Fruit fly (Drosophila melanogaster) whole organism, wandering third instar larva: ENCODE measurements around the gene CG14229.
A peak's percentile ranks its signal among the peaks of the same experiment; 100 is the strongest.

Experiments
- Abd-B ChIP-seq: fragments of >200 bp; optimal IDR thresholded peaks from 2 replicates; lab custom pipeline; 2017; ENCODE audit warnings: missing biosample characterization, missing genetic modification characterization
- CG32264 ChIP-seq: fragments of 200-800 bp; sonication (Bioruptor generic); optimal IDR thresholded peaks from 2 replicates; lab custom pipeline; 2016; ENCODE audit warnings: missing biosample characterization, missing genetic modification characterization
- CG9705 ChIP-seq: fragments of 200-800 bp; sonication (Bioruptor generic); optimal IDR thresholded peaks from 2 replicates; lab custom pipeline; 2018; ENCODE audit warnings: missing biosample characterization, mild to moderate bottlenecking, missing genetic modification characterization
- CrebA ChIP-seq: fragments of 200-800 bp; sonication (Bioruptor generic); optimal IDR thresholded peaks from 2 replicates; lab custom pipeline; 2016; ENCODE audit warnings: missing biosample characterization, mild to moderate bottlenecking, missing genetic modification characterization, borderline replicate concordance
- Dfd ChIP-seq: fragments of >200 bp; optimal IDR thresholded peaks from 2 replicates; lab custom pipeline; 2017; ENCODE audit warnings: missing biosample characterization, missing genetic modification characterization
- Dif ChIP-seq: fragments of 200-275, 200-300 bp; sonication (Bioruptor generic); optimal IDR thresholded peaks from 2 replicates; lab custom pipeline; 2018; ENCODE audit warnings: missing biosample characterization, missing genetic modification characterization; ENCODE audit not compliant: partially characterized antibody
- GATAd ChIP-seq: sonication (Bioruptor generic); optimal IDR thresholded peaks from 2 replicates; lab custom pipeline; 2016; ENCODE audit warnings: missing biosample characterization, missing genetic modification characterization
- HLH106 ChIP-seq: fragments of 200-800 bp; optimal IDR thresholded peaks from 3 replicates; lab custom pipeline; 2019; ENCODE audit warnings: missing biosample characterization, mild to moderate bottlenecking, missing genetic modification characterization, moderate library complexity
- Hnf4 ChIP-seq: fragments of 200-800 bp; sonication (Bioruptor generic); optimal IDR thresholded peaks from 2 replicates; lab custom pipeline; 2016; ENCODE audit warnings: missing biosample characterization, mild to moderate bottlenecking, missing genetic modification characterization
- Hr78 ChIP-seq: fragments of >200 bp; optimal IDR thresholded peaks from 2 replicates; lab custom pipeline; 2017; ENCODE audit warnings: missing biosample characterization, missing genetic modification characterization
- Hr83 ChIP-seq: fragments of 200-300 bp; sonication (Bioruptor generic); optimal IDR thresholded peaks from 2 replicates; lab custom pipeline; 2016; ENCODE audit warnings: missing biosample characterization, mild to moderate bottlenecking, missing genetic modification characterization, moderate library complexity; ENCODE audit not compliant: poor library complexity, severe bottlenecking
- Jra ChIP-seq: sonication (Bioruptor generic); optimal IDR thresholded peaks from 2 replicates; lab custom pipeline; 2016; ENCODE audit warnings: missing biosample characterization, missing genetic modification characterization
- Mio ChIP-seq: sonication (Bioruptor generic); optimal IDR thresholded peaks from 2 replicates; lab custom pipeline; 2016; ENCODE audit warnings: missing biosample characterization, missing genetic modification characterization
- Myc ChIP-seq: fragments of >200 bp; optimal IDR thresholded peaks from 2 replicates; lab custom pipeline; 2017
- N ChIP-seq: fragments of >200 bp; optimal IDR thresholded peaks from 2 replicates; lab custom pipeline; 2018; ENCODE audit warnings: missing biosample characterization, missing external identifiers, missing genetic modification characterization
- OdsH ChIP-seq: fragments of 200-800 bp; sonication (Bioruptor generic); optimal IDR thresholded peaks from 2 replicates; lab custom pipeline; 2016; ENCODE audit warnings: missing biosample characterization, mild to moderate bottlenecking, missing genetic modification characterization
- Rel ChIP-seq, 2 experiments: fragments of 200-800 bp; sonication (Bioruptor generic) in 1 of 2; optimal IDR thresholded peaks; 2 replicates in 1 of 2; 3 replicates in 1 of 2; lab custom pipeline; 2016 to 2019; ENCODE audit warnings: mild to moderate bottlenecking in 2 of 2, missing biosample characterization in 2 of 2, missing genetic modification characterization in 2 of 2, moderate library complexity in 1 of 2
- Sp1 ChIP-seq: fragments of 200-800 bp; sonication (Bioruptor generic); optimal IDR thresholded peaks from 3 replicates; lab custom pipeline; 2019; ENCODE audit warnings: missing biosample characterization, mild to moderate bottlenecking, missing genetic modification characterization, moderate library complexity
- Vsx2 ChIP-seq: fragments of 200-300, 225-300 bp; sonication (Bioruptor generic); optimal IDR thresholded peaks from 2 replicates; lab custom pipeline; 2018; ENCODE audit warnings: missing biosample characterization, missing genetic modification characterization; ENCODE audit not compliant: partially characterized antibody
- br ChIP-seq: fragments of 200-800 bp; sonication (Bioruptor generic); optimal IDR thresholded peaks from 2 replicates; lab custom pipeline; 2016; ENCODE audit warnings: missing biosample characterization, missing genetic modification characterization
- brk ChIP-seq: fragments of 200-800 bp; sonication (Bioruptor generic); optimal IDR thresholded peaks from 2 replicates; lab custom pipeline; 2016; ENCODE audit warnings: missing biosample characterization, mild to moderate bottlenecking, missing genetic modification characterization
- dl ChIP-seq, 2 experiments: fragments of 175-275, 200-275 bp in 1 of 2; fragments of 200-275 bp in 1 of 2; sonication (Bioruptor generic); optimal IDR thresholded peaks; lab custom pipeline; 2018; ENCODE audit warnings: mild to moderate bottlenecking in 2 of 2, missing biosample characterization in 2 of 2, missing genetic modification characterization in 2 of 2, moderate library complexity in 2 of 2; ENCODE audit not compliant: partially characterized antibody in 2 of 2, insufficient read depth in 1 of 2
- dmrt93B ChIP-seq: fragments of 200-800 bp; sonication (Bioruptor generic); optimal IDR thresholded peaks from 2 replicates; lab custom pipeline; 2018; ENCODE audit warnings: missing biosample characterization, mild to moderate bottlenecking, missing genetic modification characterization
- dsf ChIP-seq: sonication (Bioruptor generic); optimal IDR thresholded peaks from 2 replicates; lab custom pipeline; 2016; ENCODE audit warnings: missing biosample characterization, missing genetic modification characterization, borderline replicate concordance
- ey ChIP-seq: fragments of 200-800 bp; sonication (Bioruptor generic); optimal IDR thresholded peaks from 2 replicates; lab custom pipeline; 2016; ENCODE audit warnings: missing biosample characterization, missing genetic modification characterization
- foxo ChIP-seq, 2 experiments: fragments of 200-800 bp; sonication (Bioruptor generic); optimal IDR thresholded peaks; 2 replicates in 1 of 2; 3 replicates in 1 of 2; lab custom pipeline; 2016 to 2017; ENCODE audit warnings: missing biosample characterization in 2 of 2, missing genetic modification characterization in 2 of 2
- fru ChIP-seq: fragments of 200-800 bp; sonication (Bioruptor generic); optimal IDR thresholded peaks from 3 replicates; lab custom pipeline; 2016; ENCODE audit warnings: missing biosample characterization, mild to moderate bottlenecking, missing genetic modification characterization
- h ChIP-seq: fragments of 200-800 bp; sonication (Bioruptor generic); optimal IDR thresholded peaks from 3 replicates; lab custom pipeline; 2016; ENCODE audit warnings: missing biosample characterization, mild to moderate bottlenecking, missing genetic modification characterization
- jim ChIP-seq: fragments of 175-275, 200-325 bp; sonication (Bioruptor generic); optimal IDR thresholded peaks from 2 replicates; lab custom pipeline; 2016; ENCODE audit warnings: missing biosample characterization, mild to moderate bottlenecking, missing genetic modification characterization
- lola ChIP-seq: fragments of >200 bp; optimal IDR thresholded peaks from 2 replicates; lab custom pipeline; 2017; ENCODE audit warnings: missing biosample characterization, missing genetic modification characterization
- pan ChIP-seq: fragments of >200 bp; optimal IDR thresholded peaks from 2 replicates; lab custom pipeline; 2017
- psq ChIP-seq: fragments of 200-800 bp; sonication (Bioruptor generic); optimal IDR thresholded peaks from 3 replicates; lab custom pipeline; 2017; ENCODE audit warnings: missing biosample characterization, mild to moderate bottlenecking, missing genetic modification characterization, moderate library complexity
- rgr ChIP-seq: fragments of 200-800 bp; sonication (Bioruptor generic); optimal IDR thresholded peaks from 3 replicates; lab custom pipeline; 2016; ENCODE audit warnings: missing biosample characterization, mild to moderate bottlenecking, missing genetic modification characterization
- sage ChIP-seq: fragments of 200-800 bp; sonication (Bioruptor generic); optimal IDR thresholded peaks from 2 replicates; lab custom pipeline; 2016; ENCODE audit warnings: missing biosample characterization, mild to moderate bottlenecking, missing genetic modification characterization
- sv ChIP-seq: fragments of 200-800 bp; sonication (Bioruptor generic); optimal IDR thresholded peaks from 3 replicates; lab custom pipeline; 2016; ENCODE audit warnings: missing biosample characterization, missing genetic modification characterization
- tai ChIP-seq: sonication (Bioruptor generic); optimal IDR thresholded peaks from 2 replicates; lab custom pipeline; 2016; ENCODE audit warnings: missing biosample characterization, missing genetic modification characterization
- usp ChIP-seq: fragments of >200 bp; optimal IDR thresholded peaks from 2 replicates; lab custom pipeline; 2017; ENCODE audit warnings: missing biosample characterization, missing genetic modification characterization
- woc ChIP-seq: sonication (Bioruptor generic); optimal IDR thresholded peaks from 2 replicates; lab custom pipeline; 2016; ENCODE audit warnings: missing biosample characterization, mild to moderate bottlenecking, missing genetic modification characterization

Gene CG14229

dm6 chrX:19663196-19663858 is 31.7 kb downstream of the CG14229 start:
- no peak for TF ChIP-seq sage (GFP tag; lab: Kevin White, UChicago)
- TF ChIP-seq Vsx2: no peak
- peak; percentile 37 for TF ChIP-seq psq
- peak; percentile 16 for TF ChIP-seq OdsH
- no peak for TF ChIP-seq N
- TF ChIP-seq Sp1 (GFP tag; lab: Kevin White, UChicago): peak; percentile 68
- TF ChIP-seq CG32264 (GFP tag; lab: Kevin White, UChicago): no peak
- no peak for TF ChIP-seq usp (GFP tag; lab: Kevin White, UChicago)
- no peak for TF ChIP-seq Myc (lab: Kevin White, UChicago)
- peak; percentile 37 for TF ChIP-seq fru (GFP tag; lab: Kevin White, UChicago)
- TF ChIP-seq brk (GFP tag; lab: Kevin White, UChicago): no peak
- TF ChIP-seq ey (GFP tag; lab: Kevin White, UChicago): peak; percentile 39
- TF ChIP-seq Abd-B (GFP tag; lab: Kevin White, UChicago): no peak
- TF ChIP-seq Hnf4 (GFP tag; lab: Kevin White, UChicago): no peak
- TF ChIP-seq Jra: no peak
- no peak for TF ChIP-seq Hr78 (GFP tag; lab: Kevin White, UChicago)
- TF ChIP-seq dmrt93B (GFP tag; lab: Kevin White, UChicago): no peak
- peak; percentile 5 for TF ChIP-seq CG9705 (GFP tag; lab: Kevin White, UChicago)
- no peak for TF ChIP-seq Dfd (GFP tag; lab: Kevin White, UChicago)
- no peak for TF ChIP-seq pan (lab: Kevin White, UChicago)
- TF ChIP-seq Rel (GFP tag; optimal IDR thresholded peaks at IDR 0.05; lab: Kevin White, UChicago): no peak
- no peak for TF ChIP-seq Rel (tag; optimal IDR thresholded peaks at IDR 0.05; lab: Kevin White, UChicago)
- peak; percentile 34 for TF ChIP-seq br
- peak; percentile 79 for TF ChIP-seq woc (GFP tag; lab: Kevin White, UChicago)
- TF ChIP-seq sv (GFP tag; lab: Kevin White, UChicago): no peak
- TF ChIP-seq dsf (GFP tag; lab: Kevin White, UChicago): no peak
- TF ChIP-seq jim (GFP tag; lab: Kevin White, UChicago): no peak
- no peak for TF ChIP-seq Dif (GFP tag; lab: Kevin White, UChicago)
- peak; percentile 14 for TF ChIP-seq rgr (GFP tag; lab: Kevin White, UChicago)
- peak; percentile 64 for TF ChIP-seq HLH106 (tag; lab: Kevin White, UChicago)
- TF ChIP-seq CrebA (GFP tag; lab: Kevin White, UChicago): no peak
- no peak for TF ChIP-seq tai (GFP tag; lab: Kevin White, UChicago)
- TF ChIP-seq lola (GFP tag; lab: Kevin White, UChicago): no peak
- peak; percentile 3 for TF ChIP-seq Hr83 (GFP tag; lab: Kevin White, UChicago)
- no peak for TF ChIP-seq GATAd (GFP tag; lab: Kevin White, UChicago)
- TF ChIP-seq Mio (GFP tag; lab: Kevin White, UChicago): no peak
- peak in 1 of 2 experiments; percentile 45 for TF ChIP-seq foxo (GFP tag; optimal IDR thresholded peaks at IDR 0.05; lab: Kevin White, UChicago)
- TF ChIP-seq dl (GFP tag; optimal IDR thresholded peaks at IDR 0.05; lab: Kevin White, UChicago; ENCODE audit: insufficient read depth in 1 of 2, partially characterized antibody in 2 of 2): peak in 1 of 2 experiments; percentile 33
- peak; percentile 6 for TF ChIP-seq h (GFP tag; lab: Kevin White, UChicago)

dm6 chrX:19662583-19663195 is 32.4 kb downstream of the CG14229 start:
- no peak for TF ChIP-seq woc (GFP tag; lab: Kevin White, UChicago)
- no peak for TF ChIP-seq br
- TF ChIP-seq fru (GFP tag; lab: Kevin White, UChicago): no peak
- peak in 1 of 2 experiments; percentile 74 for TF ChIP-seq dl (GFP tag; optimal IDR thresholded peaks at IDR 0.05; lab: Kevin White, UChicago; ENCODE audit: insufficient read depth in 1 of 2, partially characterized antibody in 2 of 2)
- no peak for TF ChIP-seq sv (GFP tag; lab: Kevin White, UChicago)
- TF ChIP-seq psq: no peak
- TF ChIP-seq Vsx2: peak; percentile 85
- no peak for TF ChIP-seq N
- no peak for TF ChIP-seq Myc (lab: Kevin White, UChicago)
- no peak for TF ChIP-seq Dfd (GFP tag; lab: Kevin White, UChicago)
- peak; percentile 53 for TF ChIP-seq Hr83 (GFP tag; lab: Kevin White, UChicago)
- TF ChIP-seq Mio (GFP tag; lab: Kevin White, UChicago): no peak
- TF ChIP-seq dsf (GFP tag; lab: Kevin White, UChicago): no peak
- TF ChIP-seq GATAd (GFP tag; lab: Kevin White, UChicago): no peak
- TF ChIP-seq CG32264 (GFP tag; lab: Kevin White, UChicago): no peak
- no peak for TF ChIP-seq pan (lab: Kevin White, UChicago)
- TF ChIP-seq Jra: no peak
- no peak for TF ChIP-seq rgr (GFP tag; lab: Kevin White, UChicago)
- TF ChIP-seq brk (GFP tag; lab: Kevin White, UChicago): no peak
- TF ChIP-seq CrebA (GFP tag; lab: Kevin White, UChicago): no peak
- no peak for TF ChIP-seq foxo (GFP tag; optimal IDR thresholded peaks at IDR 0.05; lab: Kevin White, UChicago)
- TF ChIP-seq tai (GFP tag; lab: Kevin White, UChicago): no peak
- no peak for TF ChIP-seq HLH106 (tag; lab: Kevin White, UChicago)
- no peak for TF ChIP-seq Sp1 (GFP tag; lab: Kevin White, UChicago)
- no peak for TF ChIP-seq jim (GFP tag; lab: Kevin White, UChicago)
- peak; percentile 90 for TF ChIP-seq Dif (GFP tag; lab: Kevin White, UChicago)
- no peak for TF ChIP-seq Abd-B (GFP tag; lab: Kevin White, UChicago)
- no peak for TF ChIP-seq dmrt93B (GFP tag; lab: Kevin White, UChicago)
- TF ChIP-seq usp (GFP tag; lab: Kevin White, UChicago): no peak
